Worm (Caenorhabditis elegans) whole organism, L3 larva: ENCODE measurements around the gene C16C8.9.
A peak's percentile ranks its signal among the peaks of the same experiment; 100 is the strongest.

Source experiments
- R02D3.7 ChIP-seq: fragments of 150-350 bp; optimal IDR thresholded peaks from 2 replicates; lab custom pipeline; 2014; ENCODE audit warnings: missing biosample characterization, missing genetic modification characterization
- ZK546.5 ChIP-seq: sonication (generic microtip); optimal IDR thresholded peaks from 2 replicates; lab custom pipeline; 2017; ENCODE audit warnings: missing biosample characterization, missing genetic modification characterization
- aly-2 ChIP-seq: fragments of 150-350 bp; optimal IDR thresholded peaks from 2 replicates; lab custom pipeline; 2014; ENCODE audit warnings: missing biosample characterization, missing genetic modification characterization
- ama-1 ChIP-seq: fragments of 150-350 bp; optimal IDR thresholded peaks from 2 replicates; lab custom pipeline; 2018
- ceh-16 ChIP-seq: sonication (generic microtip); optimal IDR thresholded peaks from 2 replicates; lab custom pipeline; 2017; ENCODE audit warnings: missing biosample characterization, missing genetic modification characterization
- ceh-28 ChIP-seq: fragments of 150-350 bp; optimal IDR thresholded peaks from 2 replicates; lab custom pipeline; 2014; ENCODE audit warnings: missing biosample characterization, missing genetic modification reagents, missing genetic modification characterization
- egl-27 ChIP-seq: sonication (generic microtip); optimal IDR thresholded peaks from 4 replicates; lab custom pipeline; 2017; ENCODE audit warnings: missing biosample characterization, missing genetic modification reagents, missing genetic modification characterization
- elt-1 ChIP-seq: fragments of 150-350 bp; optimal IDR thresholded peaks from 2 replicates; lab custom pipeline; 2014; ENCODE audit warnings: missing biosample characterization, missing genetic modification characterization
- elt-2 ChIP-seq: sonication (generic microtip); optimal IDR thresholded peaks from 2 replicates; lab custom pipeline; 2016; ENCODE audit warnings: missing genetic modification reagents, mild to moderate bottlenecking, missing genetic modification characterization, missing compliant biosample characterization
- elt-3 ChIP-seq, 3 experiments: fragments of 150-350 bp in 1 of 3; sonication (generic microtip) in 2 of 3; optimal IDR thresholded peaks; 2 replicates in 2 of 3; 4 replicates in 1 of 3; lab custom pipeline; 2014 to 2017; ENCODE audit warnings: missing biosample characterization in 3 of 3, missing genetic modification characterization in 3 of 3
- eor-1 ChIP-seq, 2 experiments: fragments of 150-350 bp; optimal IDR thresholded peaks; 2 replicates each; lab custom pipeline; 2014 to 2018; ENCODE audit warnings: missing biosample characterization in 2 of 2, missing genetic modification characterization in 2 of 2
- fkh-10 ChIP-seq: sonication (generic microtip); optimal IDR thresholded peaks from 2 replicates; lab custom pipeline; 2017; ENCODE audit warnings: missing biosample characterization, missing genetic modification reagents, missing genetic modification characterization
- fos-1 ChIP-seq: fragments of 150-350 bp; optimal IDR thresholded peaks from 2 replicates; lab custom pipeline; 2014; ENCODE audit warnings: missing biosample characterization, missing genetic modification characterization
- hmg-11 ChIP-seq: sonication (generic microtip); optimal IDR thresholded peaks from 2 replicates; lab custom pipeline; 2016; ENCODE audit warnings: missing genetic modification characterization, missing compliant biosample characterization
- lin-15B ChIP-seq: fragments of 150-350 bp; optimal IDR thresholded peaks from 2 replicates; lab custom pipeline; 2014; ENCODE audit warnings: missing biosample characterization, missing genetic modification characterization
- lin-39 ChIP-seq: fragments of 150-350 bp; optimal IDR thresholded peaks from 2 replicates; lab custom pipeline; 2018; ENCODE audit warnings: missing biosample characterization, missing genetic modification reagents, missing genetic modification characterization
- lsy-12 ChIP-seq: sonication (generic microtip); optimal IDR thresholded peaks from 2 replicates; lab custom pipeline; 2016; ENCODE audit warnings: mild to moderate bottlenecking, missing genetic modification characterization, missing compliant biosample characterization
- mml-1 ChIP-seq: fragments of 150-350 bp; sonication (generic microtip); optimal IDR thresholded peaks from 3 replicates; lab custom pipeline; 2014; ENCODE audit warnings: missing biosample characterization, missing genetic modification characterization
- nfya-1 ChIP-seq: sonication (generic microtip); optimal IDR thresholded peaks from 2 replicates; lab custom pipeline; 2017; ENCODE audit warnings: missing genetic modification characterization, mild to moderate bottlenecking, missing compliant biosample characterization, antibody characterized with exemption, moderate library complexity; ENCODE audit not compliant: insufficient read depth
- nhr-11 ChIP-seq: fragments of 150-350 bp; optimal IDR thresholded peaks from 2 replicates; lab custom pipeline; 2014; ENCODE audit warnings: missing biosample characterization, missing genetic modification characterization
- nhr-12 ChIP-seq: fragments of 150-350 bp; optimal IDR thresholded peaks from 2 replicates; lab custom pipeline; 2014; ENCODE audit warnings: missing biosample characterization, missing genetic modification characterization
- nhr-23 ChIP-seq: fragments of 150-350 bp; optimal IDR thresholded peaks from 2 replicates; lab custom pipeline; 2014; ENCODE audit warnings: missing biosample characterization, missing genetic modification reagents, missing genetic modification characterization
- nhr-25 ChIP-seq: sonication (generic microtip); optimal IDR thresholded peaks from 2 replicates; lab custom pipeline; 2017; ENCODE audit warnings: missing biosample characterization, missing genetic modification characterization
- nhr-28 ChIP-seq: fragments of 150-350 bp; optimal IDR thresholded peaks from 2 replicates; lab custom pipeline; 2014; ENCODE audit warnings: missing biosample characterization, missing genetic modification characterization
- nhr-43 ChIP-seq: sonication (generic microtip); optimal IDR thresholded peaks from 2 replicates; lab custom pipeline; 2016; ENCODE audit warnings: mild to moderate bottlenecking, missing genetic modification characterization, missing compliant biosample characterization; ENCODE audit not compliant: poor library complexity, severe bottlenecking
- nhr-76 ChIP-seq: fragments of 150-350 bp; sonication (generic microtip); optimal IDR thresholded peaks from 5 replicates; lab custom pipeline; 2014; ENCODE audit warnings: missing biosample characterization, missing genetic modification characterization
- nhr-77 ChIP-seq: fragments of 150-350 bp; optimal IDR thresholded peaks from 2 replicates; lab custom pipeline; 2014; ENCODE audit warnings: missing biosample characterization, missing genetic modification characterization
- pha-4 ChIP-seq: fragments of 150-350 bp; optimal IDR thresholded peaks from 2 replicates; lab custom pipeline; 2014; ENCODE audit warnings: missing biosample characterization, missing genetic modification reagents, missing genetic modification characterization
- sea-2 ChIP-seq: fragments of 150-350 bp; sonication (generic microtip); optimal IDR thresholded peaks from 4 replicates; lab custom pipeline; 2014; ENCODE audit warnings: missing biosample characterization, missing genetic modification reagents, missing genetic modification characterization
- skn-1 ChIP-seq: fragments of 150-350 bp; optimal IDR thresholded peaks from 2 replicates; lab custom pipeline; 2014; ENCODE audit warnings: missing biosample characterization, missing genetic modification characterization
- snpc-4 ChIP-seq: fragments of 150-350 bp; optimal IDR thresholded peaks from 2 replicates; lab custom pipeline; 2014; ENCODE audit warnings: missing biosample characterization, missing genetic modification characterization
- tbx-2 ChIP-seq: sonication (generic microtip); optimal IDR thresholded peaks from 2 replicates; lab custom pipeline; 2016; ENCODE audit warnings: mild to moderate bottlenecking, missing genetic modification characterization, missing compliant biosample characterization
- unc-62 ChIP-seq: fragments of 150-350 bp; sonication (generic microtip); optimal IDR thresholded peaks from 4 replicates; lab custom pipeline; 2014; ENCODE audit warnings: missing biosample characterization, missing genetic modification reagents, missing genetic modification characterization
- ztf-11 ChIP-seq: fragments of 150-350 bp; optimal IDR thresholded peaks from 2 replicates; lab custom pipeline; 2014; ENCODE audit warnings: missing biosample characterization, missing genetic modification characterization
- ztf-4 ChIP-seq: fragments of 150-350 bp; optimal IDR thresholded peaks from 2 replicates; lab custom pipeline; 2014; ENCODE audit warnings: missing biosample characterization, missing genetic modification characterization

C16C8.9 gene

ce11 chrII:3434893-3435503 lies 28.0 kb downstream of the C16C8.9 start:
- TF ChIP-seq nhr-43 (tag; lab: Kevin White, UChicago) (peak; percentile 43), aly-2 (tag; lab: Kevin White, UChicago) (no peak), nhr-11 (no peak), pha-4 (tag; lab: Kevin White, UChicago) (no peak), nhr-25 (tag; lab: Kevin White, UChicago) (peak; percentile 56), elt-1 (peak; percentile 77), ama-1 (lab: Kevin White, UChicago) (peak; percentile 19), snpc-4 (peak; percentile 78), nhr-12 (tag; lab: Kevin White, UChicago) (no peak), unc-62 (GFP tag; lab: Kevin White, UChicago) (peak; percentile 43)

- TF ChIP-seq nhr-12 (tag; lab: Kevin White, UChicago): no peak
- no peak for TF ChIP-seq pha-4 (tag; lab: Kevin White, UChicago)
- no peak for TF ChIP-seq elt-2 (tag; lab: Kevin White, UChicago)
- TF ChIP-seq snpc-4: no peak
- TF ChIP-seq lsy-12 (tag; lab: Kevin White, UChicago): no peak
- TF ChIP-seq nhr-23: no peak
- no peak for TF ChIP-seq ZK546.5 (tag; lab: Kevin White, UChicago)
- no peak for TF ChIP-seq nhr-11
- TF ChIP-seq hmg-11 (tag; lab: Kevin White, UChicago): no peak
- TF ChIP-seq lin-15B: no peak
Observed at ce11 chrII:3429400-3429799, 33.6 kb downstream of the C16C8.9 start, which contains the start of gene C16C8.18. Gene C16C8.18, plus strand, starts transcription at chrII:3429700.

- TF ChIP-seq hmg-11 (tag; lab: Kevin White, UChicago) (peak; percentile 66), nfya-1 (tag; lab: Kevin White, UChicago) (peak; percentile 60), fos-1 (tag; lab: Kevin White, UChicago) (no peak), ceh-28 (tag; lab: Kevin White, UChicago) (no peak), lin-39 (tag; lab: Kevin White, UChicago) (peak; percentile 72), snpc-4 (peak; percentile 19), fkh-10 (GFP tag; lab: Kevin White, UChicago) (peak; percentile 3), sea-2 (GFP tag; lab: Kevin White, UChicago) (peak; percentile 20)
- TF ChIP-seq, all 47 proteins: peak for 6
Observed at ce11 chrII:3428158-3428704, 34.8 kb downstream of the C16C8.9 start.

- TF ChIP-seq lin-15B (no peak), ama-1 (lab: Kevin White, UChicago) (no peak), nhr-12 (tag; lab: Kevin White, UChicago) (no peak), R02D3.7 (tag; lab: Kevin White, UChicago) (no peak), ztf-11 (tag; lab: Kevin White, UChicago) (no peak), tbx-2 (no peak), nhr-77 (no peak), sea-2 (GFP tag; lab: Kevin White, UChicago) (no peak), mml-1 (tag; lab: Kevin White, UChicago) (no peak), ceh-16 (no peak), nhr-23 (no peak)
Observed at ce11 chrII:3425433-3425832, 37.6 kb downstream of the C16C8.9 start, which contains the start of gene nep-11. Gene nep-11, minus strand, starts transcription at chrII:3425533.

ce11 chrII:3422938-3423337 lies 40.1 kb downstream of the C16C8.9 start:
- TF ChIP-seq nhr-28 (tag; lab: Kevin White, UChicago) (no peak), snpc-4 (no peak), lin-15B (no peak), hmg-11 (tag; lab: Kevin White, UChicago) (no peak), mml-1 (tag; lab: Kevin White, UChicago) (no peak), unc-62 (GFP tag; lab: Kevin White, UChicago) (no peak), elt-3 (tag; optimal IDR thresholded peaks at IDR 0.05; lab: Kevin White, UChicago) (no peak), ztf-4 (tag; lab: Kevin White, UChicago) (no peak), nhr-76 (tag; lab: Kevin White, UChicago) (no peak), eor-1 (tag; optimal IDR thresholded peaks at IDR 0.05; lab: Kevin White, UChicago) (no peak), ztf-11 (tag; lab: Kevin White, UChicago) (no peak), skn-1 (tag; lab: Kevin White, UChicago) (no peak), egl-27 (no peak)
